Fruit fly (Drosophila melanogaster): ENCODE data around the gene CG14937.

- TF ChIP-seq CG8478 (optimal IDR thresholded peaks at IDR 0.05) (no peak), CTCF (optimal IDR thresholded peaks at IDR 0.05) (no peak)
Measured at dm6 chr2L:11788034-11788433, 5.9 kb downstream of the CG14937 start, which contains the start of gene CG14931.
